Worm (Caenorhabditis elegans): ENCODE data around the gene hrg-1.
A peak's percentile ranks its signal among the peaks of the same experiment; 100 is the strongest.

Gene hrg-1

DNA sequence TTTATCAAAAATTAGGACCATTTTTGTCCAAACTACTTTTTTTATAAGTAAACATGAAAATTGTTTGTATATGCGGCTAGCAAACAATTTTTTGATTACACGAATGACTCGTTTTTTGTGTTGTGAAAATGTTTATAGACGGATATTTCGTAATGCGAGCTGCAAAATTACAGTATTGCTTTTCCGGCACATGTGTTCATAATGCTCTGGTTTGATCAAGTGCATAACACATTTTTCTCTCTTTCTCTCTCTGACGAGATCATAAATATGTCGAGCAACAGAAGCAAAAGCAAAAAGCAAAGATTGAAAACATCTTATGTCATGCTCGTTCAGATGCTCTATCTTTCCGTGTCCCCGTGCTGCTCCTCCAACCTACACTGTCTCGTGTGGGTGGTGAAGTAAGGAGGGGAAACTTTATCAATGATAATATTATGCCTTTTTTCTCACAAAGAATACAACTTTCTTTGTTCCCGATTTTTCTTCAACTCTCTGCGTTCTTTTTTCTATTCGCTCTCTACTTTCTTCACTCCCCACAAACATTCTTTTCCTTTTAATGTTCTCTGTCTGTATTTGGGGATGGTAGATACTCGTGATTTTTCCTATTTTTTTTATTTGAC, 2.7 kb upstream of the hrg-1 start:
- TF ChIP-seq let-526 (GFP tag; IDR thresholded peaks at IDR 0.05) (0 out of 2 replicates have a peak, but pooled peaks have one; percentile 30), lin-40 (tag; optimal IDR thresholded peaks at IDR 0.05) (peak; percentile 0), Y56A3A.18 (GFP tag; IDR thresholded peaks at IDR 0.05) (no peak), madf-8 (GFP tag; conservative IDR thresholded peaks at IDR 0.05) (no peak), nhr-80 (tag; optimal IDR thresholded peaks at IDR 0.05) (peak; percentile 71), mcd-1 (GFP tag; IDR thresholded peaks at IDR 0.05) (no peak), ceh-79 (tag; optimal IDR thresholded peaks at IDR 0.05) (no peak), chd-7 (tag; optimal IDR thresholded peaks at IDR 0.05) (no peak), F52B5.7 (tag; optimal IDR thresholded peaks at IDR 0.05) (no peak), B0261.1 (tag; optimal IDR thresholded peaks at IDR 0.05) (no peak), nhr-90 (tag; optimal IDR thresholded peaks at IDR 0.05) (no peak), ets-4 (GFP tag; optimal IDR thresholded peaks at IDR 0.05) (no peak), lin-54 (GFP tag; optimal IDR thresholded peaks at IDR 0.05) (no peak), F23B12.7 (tag; optimal IDR thresholded peaks at IDR 0.05; ENCODE audit: insufficient read depth) (peak; percentile 48), C06A6.2 (GFP tag; conservative IDR thresholded peaks at IDR 0.05) (no peak), madf-3 (GFP tag; IDR thresholded peaks at IDR 0.05) (no peak), snpc-1.3 (tag; optimal IDR thresholded peaks at IDR 0.05; ENCODE audit: insufficient read depth) (no peak), dox-1 (GFP tag; IDR thresholded peaks at IDR 0.05) (no peak), nhr-179 (tag; optimal IDR thresholded peaks at IDR 0.05) (no peak), ztf-26 (tag; optimal IDR thresholded peaks at IDR 0.05) (no peak), F33H1.4 (GFP tag; IDR thresholded peaks at IDR 0.05) (no peak), attf-3 (GFP tag; conservative IDR thresholded peaks at IDR 0.05) (no peak), akir-1 (GFP tag; optimal IDR thresholded peaks at IDR 0.05) (no peak), mel-28 (tag; optimal IDR thresholded peaks at IDR 0.05; ENCODE audit: borderline replicate concordance) (no peak), hsf-1 (GFP tag; IDR thresholded peaks at IDR 0.05) (no peak), egrh-3 (GFP tag; IDR thresholded peaks at IDR 0.05) (no peak), ZK185.1 (tag; optimal IDR thresholded peaks at IDR 0.05; ENCODE audit: poor library complexity, severe bottlenecking) (peak; percentile 15), ztf-28 (GFP tag; IDR thresholded peaks at IDR 0.05) (no peak), hmg-20 (GFP tag; IDR thresholded peaks at IDR 0.05) (no peak), K12H6.12 (tag; optimal IDR thresholded peaks at IDR 0.05) (peak; percentile 20), sdz-38 (tag; optimal IDR thresholded peaks at IDR 0.05) (no peak), dpff-1 (tag; optimal IDR thresholded peaks at IDR 0.05) (no peak), nhr-27 (tag; optimal IDR thresholded peaks at IDR 0.05) (no peak), lin-26 (GFP tag; IDR thresholded peaks at IDR 0.05) (no peak), cebp-1 (GFP tag; IDR thresholded peaks at IDR 0.05) (peak; percentile 77), cebp-1 (tag; optimal IDR thresholded peaks at IDR 0.05) (peak; percentile 86), cebp-2 (GFP tag; IDR thresholded peaks at IDR 0.05) (no peak), F22D6.2 (tag; optimal IDR thresholded peaks at IDR 0.05) (no peak), attf-6 (GFP tag; IDR thresholded peaks at IDR 0.05) (no peak)
